Fruit fly (Drosophila melanogaster) whole organism, prepupa: Measurements from ENCODE around the gene CG6083.

Source experiments
- Blimp-1 ChIP-seq: fragments of 200-800 bp; sonication (Bioruptor generic); optimal IDR thresholded peaks from 3 replicates; lab custom pipeline; 2017; ENCODE audit warnings: missing biosample characterization, missing genetic modification characterization, mild to moderate bottlenecking, moderate library complexity, missing genetic modification reagents
- CG10631 ChIP-seq: fragments of 200-800 bp; sonication (Bioruptor generic); optimal IDR thresholded peaks from 2 replicates; lab custom pipeline; 2016; ENCODE audit warnings: missing biosample characterization, missing genetic modification characterization
- CG10669 ChIP-seq: fragments of 200-800 bp; sonication (Bioruptor generic); optimal IDR thresholded peaks from 3 replicates; lab custom pipeline; 2018; ENCODE audit warnings: missing biosample characterization, mild to moderate bottlenecking, missing genetic modification characterization, moderate library complexity
- CG11294 ChIP-seq: fragments of 200-800 bp; sonication (Bioruptor generic); IDR thresholded peaks from 2 replicates; pipeline ENCODE4 v1.3.6; 2022; ENCODE audit warnings: missing biosample characterization, missing genetic modification characterization
- CG11902 ChIP-seq: fragments of 200-800 bp; sonication (Bioruptor generic); optimal IDR thresholded peaks from 3 replicates; lab custom pipeline; 2016; ENCODE audit warnings: missing biosample characterization, missing genetic modification characterization
- CG15336 ChIP-seq: fragments of 200-800 bp; sonication (Bioruptor generic); IDR thresholded peaks from 2 replicates; pipeline ENCODE4 v1.3.6; 2022; ENCODE audit warnings: missing biosample characterization, missing genetic modification characterization
- CG1621 ChIP-seq: fragments of 200-800 bp; sonication (Bioruptor generic); optimal IDR thresholded peaks from 3 replicates; lab custom pipeline; 2018; ENCODE audit warnings: missing biosample characterization, mild to moderate bottlenecking, missing genetic modification characterization
- CG16779 ChIP-seq: fragments of 200-800 bp; sonication (Bioruptor generic); optimal IDR thresholded peaks from 3 replicates; lab custom pipeline; 2017; ENCODE audit warnings: missing biosample characterization, mild to moderate bottlenecking, missing genetic modification characterization
- CG3032 ChIP-seq: fragments of 200-800 bp; optimal IDR thresholded peaks from 2 replicates; lab custom pipeline; 2019; ENCODE audit warnings: missing biosample characterization, mild to moderate bottlenecking, missing genetic modification characterization, moderate library complexity
- CG32006 ChIP-seq: fragments of 200-800 bp; sonication (Bioruptor generic); optimal IDR thresholded peaks from 3 replicates; lab custom pipeline; 2017; ENCODE audit warnings: missing biosample characterization, mild to moderate bottlenecking, missing genetic modification characterization
- CG34406 ChIP-seq: fragments of 200-800 bp; sonication (Bioruptor generic); optimal IDR thresholded peaks from 3 replicates; lab custom pipeline; 2016; ENCODE audit warnings: missing biosample characterization, missing genetic modification characterization
- CG3919 ChIP-seq: fragments of 200-800 bp; sonication (Bioruptor generic); optimal IDR thresholded peaks from 3 replicates; lab custom pipeline; 2016; ENCODE audit warnings: missing biosample characterization, missing genetic modification characterization
- CG6276 ChIP-seq: fragments of 200-800 bp; sonication (Bioruptor generic); optimal IDR thresholded peaks from 2 replicates; lab custom pipeline; 2017; ENCODE audit warnings: missing biosample characterization, mild to moderate bottlenecking, missing genetic modification characterization
- CG6792 ChIP-seq: fragments of 200-800 bp; sonication (Bioruptor generic); optimal IDR thresholded peaks from 3 replicates; lab custom pipeline; 2016; ENCODE audit warnings: missing biosample characterization, missing genetic modification characterization
- CG6808 ChIP-seq: fragments of 200-800 bp; sonication (Bioruptor generic); optimal IDR thresholded peaks from 3 replicates; lab custom pipeline; 2017; ENCODE audit warnings: missing biosample characterization, missing genetic modification characterization, mild to moderate bottlenecking, moderate library complexity, missing genetic modification reagents
- CG6854 ChIP-seq: fragments of 200-800 bp; sonication (Bioruptor generic); optimal IDR thresholded peaks from 2 replicates; lab custom pipeline; 2017; ENCODE audit warnings: missing biosample characterization, mild to moderate bottlenecking, missing genetic modification characterization
- CG7368 ChIP-seq: fragments of 200-800 bp; sonication (Bioruptor generic); optimal IDR thresholded peaks from 3 replicates; lab custom pipeline; 2016; ENCODE audit warnings: missing biosample characterization, missing genetic modification characterization
- CG8119 ChIP-seq: fragments of 200-800 bp; sonication (Bioruptor generic); IDR thresholded peaks from 3 replicates; pipeline ENCODE4 v1.3.6; 2022; ENCODE audit warnings: missing biosample characterization, missing genetic modification characterization
- CG8319 ChIP-seq: fragments of 200-800 bp; sonication (Bioruptor generic); optimal IDR thresholded peaks from 3 replicates; lab custom pipeline; 2016; ENCODE audit warnings: missing biosample characterization, missing genetic modification characterization
- CG8632 ChIP-seq: fragments of 200-800 bp; sonication (Bioruptor generic); optimal IDR thresholded peaks from 3 replicates; lab custom pipeline; 2016; ENCODE audit warnings: missing biosample characterization, missing genetic modification characterization
- CG9139 ChIP-seq: fragments of 200-800 bp; sonication (Bioruptor generic); optimal IDR thresholded peaks from 3 replicates; lab custom pipeline; 2017; ENCODE audit warnings: missing biosample characterization, mild to moderate bottlenecking, missing genetic modification characterization
- Eip75B ChIP-seq: fragments of 200-800 bp; sonication (Bioruptor generic); optimal IDR thresholded peaks from 3 replicates; lab custom pipeline; 2016; ENCODE audit warnings: missing biosample characterization, missing genetic modification characterization
- Eip78C ChIP-seq: fragments of 200-800 bp; sonication (Bioruptor generic); peaks from one replicate; lab custom pipeline; 2016; ENCODE audit warnings: missing biosample characterization, missing genetic modification characterization
- Eip93F ChIP-seq: fragments of 200-800 bp; sonication (Bioruptor generic); optimal IDR thresholded peaks from 2 replicates; lab custom pipeline; 2016; ENCODE audit warnings: missing biosample characterization, mild to moderate bottlenecking, missing genetic modification characterization
- Ets21C ChIP-seq: fragments of 200-800 bp; sonication (Bioruptor generic); optimal IDR thresholded peaks from 3 replicates; lab custom pipeline; 2016; ENCODE audit warnings: missing biosample characterization, missing genetic modification characterization
- Gug ChIP-seq: fragments of 200-800 bp; sonication (Bioruptor generic); IDR thresholded peaks from 2 replicates; pipeline ENCODE4 v1.3.6; 2022; ENCODE audit warnings: missing biosample characterization, missing genetic modification characterization
- Hr39 ChIP-seq: fragments of 200-800 bp; sonication (Bioruptor generic); optimal IDR thresholded peaks from 2 replicates; lab custom pipeline; 2016; ENCODE audit warnings: missing biosample characterization, missing genetic modification characterization
- Hr4 ChIP-seq: fragments of 200-800 bp; sonication (Bioruptor generic); optimal IDR thresholded peaks from 3 replicates; lab custom pipeline; 2016; ENCODE audit warnings: missing biosample characterization, missing genetic modification characterization
- Lpt ChIP-seq: fragments of 200-800 bp; sonication (Bioruptor generic); optimal IDR thresholded peaks from 3 replicates; lab custom pipeline; 2016; ENCODE audit warnings: missing biosample characterization, missing genetic modification characterization
- Met ChIP-seq: fragments of 200-800 bp; sonication (Bioruptor generic); optimal IDR thresholded peaks from 3 replicates; lab custom pipeline; 2016; ENCODE audit warnings: missing biosample characterization, missing genetic modification characterization
- OdsH ChIP-seq: fragments of 200-800 bp; sonication (Bioruptor generic); optimal IDR thresholded peaks from 3 replicates; lab custom pipeline; 2016; ENCODE audit warnings: missing biosample characterization, missing genetic modification characterization
- Sox102F ChIP-seq: fragments of 200-800 bp; sonication (Bioruptor generic); optimal IDR thresholded peaks from 2 replicates; lab custom pipeline; 2016; ENCODE audit warnings: missing biosample characterization, mild to moderate bottlenecking, missing genetic modification characterization
- Sox14 ChIP-seq: fragments of 200-800 bp; sonication (Bioruptor generic); optimal IDR thresholded peaks from 3 replicates; lab custom pipeline; 2016; ENCODE audit warnings: missing biosample characterization, missing genetic modification characterization
- achi ChIP-seq: fragments of 200-800 bp; sonication (Bioruptor generic); optimal IDR thresholded peaks from 3 replicates; lab custom pipeline; 2016; ENCODE audit warnings: missing biosample characterization, missing genetic modification characterization
- cyc ChIP-seq: fragments of 200-800 bp; sonication (Bioruptor generic); optimal IDR thresholded peaks from 3 replicates; lab custom pipeline; 2016; ENCODE audit warnings: missing biosample characterization, missing genetic modification characterization
- dac ChIP-seq: fragments of 200-800 bp; sonication (Bioruptor generic); optimal IDR thresholded peaks from 2 replicates; lab custom pipeline; 2017; ENCODE audit warnings: missing biosample characterization, mild to moderate bottlenecking, missing genetic modification characterization
- eg ChIP-seq: fragments of 200-800 bp; sonication (Bioruptor generic); IDR thresholded peaks from 3 replicates; pipeline ENCODE4 v1.3.6; 2022; ENCODE audit warnings: missing biosample characterization, missing genetic modification characterization
- esn ChIP-seq: fragments of 200-800 bp; sonication (Bioruptor generic); optimal IDR thresholded peaks from 2 replicates; lab custom pipeline; 2016; ENCODE audit warnings: missing biosample characterization, mild to moderate bottlenecking, missing genetic modification characterization, moderate library complexity
- fd59A ChIP-seq: fragments of 200-800 bp; sonication (Bioruptor generic); optimal IDR thresholded peaks from 2 replicates; lab custom pipeline; 2017; ENCODE audit warnings: missing biosample characterization, mild to moderate bottlenecking, missing genetic modification characterization, missing genetic modification reagents
- fkh ChIP-seq: fragments of 200-800 bp; sonication (Bioruptor generic); optimal IDR thresholded peaks from 3 replicates; lab custom pipeline; 2017; ENCODE audit warnings: missing biosample characterization, mild to moderate bottlenecking, missing genetic modification characterization, moderate library complexity
- lz ChIP-seq: fragments of 200-800 bp; sonication (Bioruptor generic); optimal IDR thresholded peaks from 3 replicates; lab custom pipeline; 2016; ENCODE audit warnings: missing biosample characterization, missing genetic modification characterization
- net ChIP-seq: fragments of 200-800 bp; sonication (Bioruptor generic); optimal IDR thresholded peaks from 3 replicates; lab custom pipeline; 2016; ENCODE audit warnings: missing biosample characterization, missing genetic modification characterization
- pdm3 ChIP-seq: fragments of 200-800 bp; sonication (Bioruptor generic); optimal IDR thresholded peaks from 3 replicates; lab custom pipeline; 2016; ENCODE audit warnings: missing biosample characterization, missing genetic modification characterization
- salr ChIP-seq, 2 experiments: fragments of 200-800 bp; sonication (Bioruptor generic); optimal IDR thresholded peaks; 3 replicates each; lab custom pipeline; 2016 to 2018; ENCODE audit warnings: missing biosample characterization in 2 of 2, missing genetic modification characterization in 2 of 2, mild to moderate bottlenecking in 1 of 2
- spab ChIP-seq: fragments of 200-800 bp; sonication (Bioruptor generic); optimal IDR thresholded peaks from 2 replicates; lab custom pipeline; 2017; ENCODE audit warnings: missing biosample characterization, mild to moderate bottlenecking, missing genetic modification characterization, missing genetic modification reagents
- ss ChIP-seq, 2 experiments: fragments of 200-800 bp; sonication (Bioruptor generic); optimal IDR thresholded peaks; 2 replicates in 1 of 2; 3 replicates in 1 of 2; lab custom pipeline; 2017 to 2018; ENCODE audit warnings: mild to moderate bottlenecking in 2 of 2, missing biosample characterization in 2 of 2, missing genetic modification characterization in 2 of 2, moderate library complexity in 1 of 2
- topi ChIP-seq: fragments of 200-800 bp; sonication (Bioruptor generic); optimal IDR thresholded peaks from 3 replicates; lab custom pipeline; 2016; ENCODE audit warnings: missing biosample characterization, missing genetic modification characterization
- vri ChIP-seq: fragments of 200-800 bp; sonication (Bioruptor generic); optimal IDR thresholded peaks from 3 replicates; lab custom pipeline; 2016; ENCODE audit warnings: missing biosample characterization, mild to moderate bottlenecking, missing genetic modification characterization

The CG6083 gene

dm6 chr3L:11625634-11626175 is at the start of gene CG6083:
Gene CG6083, minus strand, starts transcription at chr3L:11626125.
- TF ChIP-seq Lpt (no peak), Met (GFP tag; lab: Kevin White, UChicago) (no peak), salr (GFP tag; optimal IDR thresholded peaks at IDR 0.05; lab: Kevin White, UChicago) (no peak), CG15336 (GFP tag; lab: Robert Waterston, UW) (no peak), CG6276 (GFP tag; lab: Kevin White, UChicago) (no peak), CG34406 (GFP tag; lab: Kevin White, UChicago) (no peak), fkh (GFP tag; lab: Kevin White, UChicago) (no peak), Eip93F (no peak), Eip78C (GFP tag; lab: Kevin White, UChicago) (no peak)

dm6 chr3L:11656189-11656588 is 30.3 kb upstream of the CG6083 start:
- TF ChIP-seq CG8319 (GFP tag; lab: Kevin White, UChicago) (no peak), Eip93F (no peak), CG7368 (GFP tag; lab: Kevin White, UChicago) (peak; percentile 21), Lpt (no peak), CG11902 (GFP tag; lab: Kevin White, UChicago) (no peak), pdm3 (GFP tag; lab: Kevin White, UChicago) (peak; percentile 67), topi (no peak), net (GFP tag; lab: Kevin White, UChicago) (peak; percentile 53), CG6808 (GFP tag; lab: Kevin White, UChicago) (no peak), fkh (GFP tag; lab: Kevin White, UChicago) (no peak), spab (GFP tag; lab: Kevin White, UChicago) (peak; percentile 16), Eip78C (GFP tag; lab: Kevin White, UChicago) (peak; percentile 64), CG8632 (GFP tag; lab: Kevin White, UChicago) (no peak), CG10669 (GFP tag; lab: Kevin White, UChicago) (peak; percentile 57), CG6792 (peak; percentile 44), Blimp-1 (no peak), eg (GFP tag; lab: Robert Waterston, UW) (peak; percentile 86), lz (GFP tag; lab: Kevin White, UChicago) (no peak), CG16779 (tag; lab: Kevin White, UChicago) (peak; percentile 24), CG32006 (GFP tag; lab: Kevin White, UChicago) (peak; percentile 82), CG8119 (GFP tag; lab: Robert Waterston, UW) (peak; percentile 86), Ets21C (GFP tag; lab: Kevin White, UChicago) (no peak), OdsH (GFP tag; lab: Kevin White, UChicago) (peak; percentile 62), Eip75B (GFP tag; lab: Kevin White, UChicago) (no peak), CG34406 (GFP tag; lab: Kevin White, UChicago) (no peak), CG6854 (GFP tag; lab: Kevin White, UChicago) (no peak), CG10631 (peak; percentile 40), CG15336 (GFP tag; lab: Robert Waterston, UW) (peak; percentile 90), cyc (GFP tag; lab: Kevin White, UChicago) (peak; percentile 3), CG3032 (no peak), Sox14 (GFP tag; lab: Kevin White, UChicago) (peak; percentile 63), achi (GFP tag; lab: Kevin White, UChicago) (peak; percentile 65), Hr4 (GFP tag; lab: Kevin White, UChicago) (peak; percentile 83), fd59A (GFP tag; lab: Kevin White, UChicago) (peak; percentile 40), Hr39 (no peak), vri (GFP tag; lab: Kevin White, UChicago) (no peak), dac (GFP tag; lab: Kevin White, UChicago) (peak; percentile 48), CG11294 (GFP tag; lab: Robert Waterston, UW) (peak; percentile 82), CG1621 (no peak), ss (GFP tag; optimal IDR thresholded peaks at IDR 0.05; lab: Kevin White, UChicago) (no peak), Met (GFP tag; lab: Kevin White, UChicago) (no peak), esn (no peak), CG3919 (GFP tag; lab: Kevin White, UChicago) (peak; percentile 48), CG9139 (GFP tag; lab: Kevin White, UChicago) (no peak), salr (GFP tag; optimal IDR thresholded peaks at IDR 0.05; lab: Kevin White, UChicago) (peak in 1 of 2 experiments; percentile 25), Gug (peak; percentile 76; the same call in 1 of the 2 replicates), Sox102F (GFP tag; lab: Kevin White, UChicago) (no peak), CG6276 (GFP tag; lab: Kevin White, UChicago) (peak; percentile 63)
